Worm (Caenorhabditis elegans) whole organism, midembryonic: ENCODE measurements around the gene C55A6.7.

Experiments used
- T22C8.4 ChIP-seq: fragments of 200-800 bp; sonication (Bioruptor generic); IDR thresholded peaks from 2 replicates; pipeline ENCODE4 v1.3.6; 2022; ENCODE audit warnings: missing genetic modification characterization, missing compliant biosample characterization
- cog-1 ChIP-seq: sonication (generic microtip); optimal IDR thresholded peaks from 2 replicates; lab custom pipeline; 2016; ENCODE audit warnings: missing genetic modification characterization, missing compliant biosample characterization
- flt-1 ChIP-seq: fragments of 200-800 bp; sonication (Bioruptor generic); IDR thresholded peaks from 2 replicates; pipeline ENCODE4 v1.3.6; 2022; ENCODE audit warnings: missing genetic modification characterization, missing compliant biosample characterization
- med-1 ChIP-seq: sonication (generic microtip); optimal IDR thresholded peaks from 2 replicates; lab custom pipeline; 2017; ENCODE audit warnings: missing genetic modification characterization, mild to moderate bottlenecking, missing compliant biosample characterization, antibody characterized with exemption, missing genetic modification reagents; ENCODE audit not compliant: insufficient read depth
- tab-1 ChIP-seq: fragments of 200-800 bp; sonication (Bioruptor generic); IDR thresholded peaks from 2 replicates; pipeline ENCODE4 v1.3.6; 2022; ENCODE audit warnings: missing genetic modification characterization, missing compliant biosample characterization
- ztf-23 ChIP-seq: fragments of 200-800 bp; sonication (Bioruptor generic); IDR thresholded peaks from 2 replicates; pipeline ENCODE4 v1.3.6; 2022; ENCODE audit warnings: missing genetic modification reagents, missing genetic modification characterization, missing compliant biosample characterization
- ztf-29 ChIP-seq: fragments of 200-800 bp; sonication (Bioruptor generic); IDR thresholded peaks from 2 replicates; pipeline ENCODE4 v1.3.6; 2022; ENCODE audit warnings: missing genetic modification reagents, missing genetic modification characterization, missing compliant biosample characterization

ce11 chrV:11472209-11472608, 48.1 kb downstream of the C55A6.7 start, which contains the start of the genes nas-20 and nas-21:
- TF ChIP-seq ztf-23 (GFP tag; lab: Robert Waterston, UW), result no peak
- no peak for TF ChIP-seq flt-1 (GFP tag; lab: Robert Waterston, UW)
- no peak for TF ChIP-seq T22C8.4
- no peak for TF ChIP-seq med-1 (GFP tag; lab: Kevin White, UChicago)
- no peak for TF ChIP-seq tab-1
- TF ChIP-seq cog-1, result no peak
- no peak for TF ChIP-seq ztf-29 (GFP tag; lab: Robert Waterston, UW)
